Fruit fly (Drosophila melanogaster): Measurements from ENCODE around the gene Acer.

The Acer gene

DNA sequence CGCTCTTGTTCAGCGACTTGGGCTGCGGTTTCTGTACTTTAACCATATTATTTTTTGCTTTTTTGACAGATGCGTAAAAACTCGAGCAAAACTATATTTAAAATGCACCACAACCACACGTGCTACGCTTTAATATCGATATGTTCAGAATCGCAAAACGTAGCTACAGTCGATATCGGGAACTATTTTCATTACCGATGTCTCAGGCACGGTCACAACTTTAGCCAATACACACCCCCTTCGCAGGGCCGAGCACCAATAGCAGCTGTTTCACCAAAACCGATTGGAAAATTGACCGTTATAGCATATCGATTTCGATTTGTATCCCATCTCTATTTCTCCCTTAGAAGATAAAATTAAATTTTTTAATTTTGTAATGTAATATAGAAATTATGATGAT, 10.0 kb upstream of the Acer start, which contains the start of gene CG13096 (continued):
- TF ChIP-seq inv (GFP tag; IDR thresholded peaks at IDR 0.05; ENCODE audit: partially characterized antibody) (peak; percentile 97), Abd-B (GFP tag; optimal IDR thresholded peaks at IDR 0.05) (peak; percentile 55), CHES-1-like (GFP tag; optimal IDR thresholded peaks at IDR 0.05) (peak; percentile 51), CG8924 (tag; optimal IDR thresholded peaks at IDR 0.05) (peak; percentile 6), onecut (GFP tag; IDR thresholded peaks at IDR 0.05) (no peak; the same call in 1 of the 2 replicates), Lhr (GFP tag; optimal IDR thresholded peaks at IDR 0.05) (peak; percentile 77), kah (GFP tag; optimal IDR thresholded peaks at IDR 0.05) (no peak), CG7963 (GFP tag; IDR thresholded peaks at IDR 0.05; ENCODE audit: partially characterized antibody) (peak; percentile 97), CG7839 (tag; optimal IDR thresholded peaks at IDR 0.05) (no peak), chn (GFP tag; optimal IDR thresholded peaks at IDR 0.05) (peak; percentile 32), CG33213 (GFP tag; optimal IDR thresholded peaks at IDR 0.05) (peak; percentile 55), HLH4C (GFP tag; IDR thresholded peaks at IDR 0.05; ENCODE audit: partially characterized antibody) (peak; percentile 98), Nf-YC (tag; optimal IDR thresholded peaks at IDR 0.05) (peak; percentile 81), Elba2 (GFP tag; optimal IDR thresholded peaks at IDR 0.05) (no peak), CG3847 (GFP tag; IDR thresholded peaks at IDR 0.05) (peak; percentile 53; the same call in 1 of the 2 replicates), chm (GFP tag; IDR thresholded peaks at IDR 0.05) (no peak), tap (tag; optimal IDR thresholded peaks at IDR 0.05) (no peak), Hand (GFP tag; optimal IDR thresholded peaks at IDR 0.05) (no peak), run (tag; optimal IDR thresholded peaks at IDR 0.05) (no peak), gro (GFP tag; optimal IDR thresholded peaks at IDR 0.05) (peak; percentile 68), crp (GFP tag; optimal IDR thresholded peaks at IDR 0.05) (peak; percentile 73 to 95), Opbp (GFP tag; IDR thresholded peaks at IDR 0.05; ENCODE audit: partially characterized antibody) (peak; percentile 98), Dip2 (GFP tag; IDR thresholded peaks at IDR 0.05) (no peak), CG7357 (GFP tag; IDR thresholded peaks at IDR 0.05) (no peak), pros (GFP tag; optimal IDR thresholded peaks at IDR 0.05) (no peak), Dref (GFP tag; IDR thresholded peaks at IDR 0.05) (peak; percentile 100), CG10267 (tag; optimal IDR thresholded peaks at IDR 0.05) (peak; percentile 74), sug (tag; optimal IDR thresholded peaks at IDR 0.05) (no peak), Side (GFP tag; optimal IDR thresholded peaks at IDR 0.05) (peak; percentile 2), HmgD (GFP tag; optimal IDR thresholded peaks at IDR 0.05) (peak; percentile 83), Fer3 (tag; optimal IDR thresholded peaks at IDR 0.05) (no peak), Nf-YB (GFP tag; optimal IDR thresholded peaks at IDR 0.05) (peak; percentile 60), chinmo (GFP tag; IDR thresholded peaks at IDR 0.05; ENCODE audit: partially characterized antibody) (peak; percentile 99), CG6791 (GFP tag; IDR thresholded peaks at IDR 0.05; ENCODE audit: partially characterized antibody) (peak; percentile 99), CG11560 (tag; IDR thresholded peaks at IDR 0.05) (peak; percentile 58; the same call in 1 of the 3 replicates), lilli (GFP tag; optimal IDR thresholded peaks at IDR 0.05) (peak; percentile 47), unpg (GFP tag; optimal IDR thresholded peaks at IDR 0.05) (no peak), kni (GFP tag; optimal IDR thresholded peaks at IDR 0.05) (no peak), CG11085 (GFP tag; IDR thresholded peaks at IDR 0.05) (no peak), Sry-β (GFP tag; optimal IDR thresholded peaks at IDR 0.05) (no peak), kay (GFP tag; optimal IDR thresholded peaks at IDR 0.05) (no peak), insv (GFP tag; optimal IDR thresholded peaks at IDR 0.05) (peak in 1 of 2 experiments; percentile 37), Dll (GFP tag; IDR thresholded peaks at IDR 0.05; ENCODE audit: partially characterized antibody) (peak; percentile 99), CG18764 (GFP tag; optimal IDR thresholded peaks at IDR 0.05) (no peak), CG17829 (tag; optimal IDR thresholded peaks at IDR 0.05) (peak; percentile 79), HmgZ (tag; optimal IDR thresholded peaks at IDR 0.05) (peak; percentile 86), knrl (GFP tag; IDR thresholded peaks at IDR 0.05; ENCODE audit: partially characterized antibody) (peak; percentile 98), toy (GFP tag; IDR thresholded peaks at IDR 0.05) (no peak), bsh (GFP tag; optimal IDR thresholded peaks at IDR 0.05) (no peak), CG10462 (GFP tag; optimal IDR thresholded peaks at IDR 0.05) (peak; percentile 30)
